Fruit fly (Drosophila melanogaster): ENCODE data around the gene CG11911.

Gene CG11911

dm6 chr2L:305646-306045 is 15.4 kb downstream of the CG11911 start, which contains the start of gene Plc21C (continued):
- no peak for TF ChIP-seq mld (GFP tag; IDR thresholded peaks at IDR 0.05; ENCODE audit: partially characterized antibody)
- peak; percentile 69 for TF ChIP-seq CG17829 (tag; optimal IDR thresholded peaks at IDR 0.05)
- peak; percentile 89 for TF ChIP-seq CG9797 (GFP tag; optimal IDR thresholded peaks at IDR 0.05)
- TF ChIP-seq Oaz (GFP tag; IDR thresholded peaks at IDR 0.05), result no peak
- no peak for TF ChIP-seq gsb (GFP tag; IDR thresholded peaks at IDR 0.05)
- TF ChIP-seq CG2116 (GFP tag; optimal IDR thresholded peaks at IDR 0.05), result peak; percentile 81
- peak; percentile 60; the same call in 3 of the 4 replicates for TF ChIP-seq Dll (GFP tag; IDR thresholded peaks at IDR 0.05; ENCODE audit: partially characterized antibody)
- TF ChIP-seq knrl (GFP tag; IDR thresholded peaks at IDR 0.05; ENCODE audit: partially characterized antibody), result peak; percentile 57; the same call in 2 of the 3 replicates
- no peak for TF ChIP-seq wek (GFP tag; optimal IDR thresholded peaks at IDR 0.05)
- peak; percentile 13 for TF ChIP-seq abd-A (tag; optimal IDR thresholded peaks at IDR 0.05)
- no peak for TF ChIP-seq jing (GFP tag; optimal IDR thresholded peaks at IDR 0.05)
- no peak for TF ChIP-seq CG43689 (GFP tag; IDR thresholded peaks at IDR 0.05)
- TF ChIP-seq row (GFP tag; IDR thresholded peaks at IDR 0.05), result peak; percentile 79
- TF ChIP-seq Atf6 (GFP tag; IDR thresholded peaks at IDR 0.05), result peak; percentile 42; the same call in 1 of the 2 replicates
- TF ChIP-seq CG1233 (GFP tag; optimal IDR thresholded peaks at IDR 0.05), result no peak
- TF ChIP-seq ac (GFP tag; optimal IDR thresholded peaks at IDR 0.05), result no peak
- no peak for TF ChIP-seq Ssrp (tag; optimal IDR thresholded peaks at IDR 0.05)
- TF ChIP-seq trh (GFP tag; optimal IDR thresholded peaks at IDR 0.05), result no peak
- TF ChIP-seq Deaf1 (tag; optimal IDR thresholded peaks at IDR 0.05), result peak; percentile 74
- peak; percentile 71 for TF ChIP-seq Nf-YC (tag; optimal IDR thresholded peaks at IDR 0.05)
- TF ChIP-seq CG1832 (GFP tag; optimal IDR thresholded peaks at IDR 0.05), result no peak
- TF ChIP-seq tx (GFP tag; optimal IDR thresholded peaks at IDR 0.05), result peak; percentile 33
- peak; percentile 32; the same call in 1 of the 2 replicates for TF ChIP-seq Ptx1 (GFP tag; IDR thresholded peaks at IDR 0.05)
- TF ChIP-seq CG6854 (GFP tag; optimal IDR thresholded peaks at IDR 0.05), result peak; percentile 4
- peak; percentile 65 for TF ChIP-seq sd (tag; optimal IDR thresholded peaks at IDR 0.05)
- no peak for TF ChIP-seq prd (optimal IDR thresholded peaks at IDR 0.05)
- peak; percentile 33; the same call in 1 of the 3 replicates for TF ChIP-seq prd (GFP tag; IDR thresholded peaks at IDR 0.05)
- TF ChIP-seq CG9437 (GFP tag; optimal IDR thresholded peaks at IDR 0.05), result peak; percentile 23
- no peak for TF ChIP-seq bsh (GFP tag; optimal IDR thresholded peaks at IDR 0.05)
- TF ChIP-seq CG10543 (GFP tag; optimal IDR thresholded peaks at IDR 0.05), result peak; percentile 48
- no peak for TF ChIP-seq CG2202 (tag; optimal IDR thresholded peaks at IDR 0.05)
- peak; percentile 56; the same call in 1 of the 2 replicates for TF ChIP-seq CG32532 (GFP tag; IDR thresholded peaks at IDR 0.05)
- TF ChIP-seq CG4404 (GFP tag; IDR thresholded peaks at IDR 0.05), result 0 out of 2 replicates have a peak, but pooled peaks have one; percentile 22
- peak; percentile 64 for TF ChIP-seq MBD-R2 (GFP tag; IDR thresholded peaks at IDR 0.05)
- TF ChIP-seq wdn (GFP tag; IDR thresholded peaks at IDR 0.05), result no peak
- peak; percentile 5 for TF ChIP-seq emc (GFP tag; optimal IDR thresholded peaks at IDR 0.05)
- peak; percentile 17 for TF ChIP-seq CG17568 (GFP tag; optimal IDR thresholded peaks at IDR 0.05)
- TF ChIP-seq stc (GFP tag; IDR thresholded peaks at IDR 0.05), result no peak
- TF ChIP-seq chn (GFP tag; optimal IDR thresholded peaks at IDR 0.05), result peak; percentile 46
- TF ChIP-seq CG15073 (GFP tag; optimal IDR thresholded peaks at IDR 0.05), result no peak
- TF ChIP-seq CG11247 (GFP tag; IDR thresholded peaks at IDR 0.05), result 0 out of 2 replicates have a peak, but pooled peaks have one; percentile 6
- TF ChIP-seq sens-2 (GFP tag; IDR thresholded peaks at IDR 0.05), result no peak
- no peak for TF ChIP-seq CG12071 (GFP tag; optimal IDR thresholded peaks at IDR 0.05)
- no peak for TF ChIP-seq CG32772 (GFP tag; IDR thresholded peaks at IDR 0.05)
- peak; percentile 62 for TF ChIP-seq slbo (GFP tag; IDR thresholded peaks at IDR 0.05)
- peak; percentile 60 for TF ChIP-seq CG2712 (tag; optimal IDR thresholded peaks at IDR 0.05)
- peak; percentile 35 for TF ChIP-seq CG15269 (tag; optimal IDR thresholded peaks at IDR 0.05)
- no peak for TF ChIP-seq nom (GFP tag; optimal IDR thresholded peaks at IDR 0.05)
- TF ChIP-seq Taf1 (GFP tag; IDR thresholded peaks at IDR 0.05), result no peak
- TF ChIP-seq Dek (tag; optimal IDR thresholded peaks at IDR 0.05), result peak; percentile 42
- TF ChIP-seq crc (GFP tag; optimal IDR thresholded peaks at IDR 0.05), result peak; percentile 4
